Worm (Caenorhabditis elegans): ENCODE data around the gene fbxb-85.
A peak's percentile ranks its signal among the peaks of the same experiment; 100 is the strongest.

fbxb-85 gene

DNA sequence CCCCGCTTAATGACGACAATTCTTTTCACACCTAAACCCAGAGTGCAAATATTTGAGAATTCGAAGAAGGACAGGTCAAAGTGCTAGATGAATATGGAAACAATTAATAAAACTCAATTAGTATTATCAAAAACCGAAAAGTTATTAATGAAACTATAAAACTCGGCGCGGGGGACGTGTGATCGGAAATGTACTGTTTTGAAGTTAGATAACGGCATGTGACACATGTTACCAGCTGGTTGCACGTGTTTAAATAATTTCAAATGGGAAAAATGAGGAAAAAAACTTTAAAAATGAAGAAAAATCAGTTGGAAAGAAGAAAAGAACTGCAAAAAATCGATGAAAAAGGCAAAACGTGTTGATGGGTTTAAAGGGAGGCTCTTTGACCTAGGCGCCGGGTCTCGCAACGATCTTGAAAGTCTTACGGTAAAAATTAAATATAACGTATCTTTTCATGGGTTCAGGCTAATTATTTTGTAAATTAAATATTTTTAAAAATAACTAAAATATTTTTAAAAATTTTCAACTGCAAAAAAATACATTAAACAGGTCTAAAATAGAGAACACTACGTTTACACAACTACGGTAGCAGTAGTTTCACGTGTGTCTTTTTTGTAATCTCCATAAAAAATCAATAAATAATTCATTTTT lies 28.0 kb downstream of the fbxb-85 start:
- TF ChIP-seq elt-2 (tag; optimal IDR thresholded peaks at IDR 0.05) (peak; percentile 67), nhr-28 (tag; optimal IDR thresholded peaks at IDR 0.05) (no peak), pqm-1 (tag; optimal IDR thresholded peaks at IDR 0.05) (peak; percentile 68), pha-4 (tag; optimal IDR thresholded peaks at IDR 0.05) (peak; percentile 14), unc-39 (tag; optimal IDR thresholded peaks at IDR 0.05) (no peak)

DNA sequence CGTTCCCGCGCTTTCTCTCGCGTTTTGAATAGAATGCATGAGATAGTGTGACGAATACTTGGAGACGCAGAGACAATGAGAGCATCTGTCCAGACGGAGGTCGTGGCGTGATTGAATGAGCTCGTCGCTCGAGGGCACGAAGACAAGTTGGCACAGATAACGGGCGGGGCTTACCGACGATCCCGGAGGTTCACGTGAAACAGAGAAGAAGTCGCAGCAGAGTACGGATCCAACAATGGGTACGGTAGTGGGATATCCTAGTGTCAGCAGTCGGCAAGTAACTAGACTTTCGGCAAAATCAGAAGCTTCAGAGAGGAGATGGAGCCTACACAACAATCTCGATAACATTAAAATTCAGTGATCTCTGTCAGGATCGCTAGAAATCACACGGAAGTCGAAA lies 29.0 kb downstream of the fbxb-85 start:
- no peak for TF ChIP-seq ceh-82 (tag; optimal IDR thresholded peaks at IDR 0.05)
- TF ChIP-seq nhr-43 (tag; optimal IDR thresholded peaks at IDR 0.05; ENCODE audit: poor library complexity, severe bottlenecking), result no peak
- peak; percentile 29 for TF ChIP-seq lin-39 (tag; optimal IDR thresholded peaks at IDR 0.05)
- no peak for TF ChIP-seq elt-2 (tag; optimal IDR thresholded peaks at IDR 0.05)
- no peak for TF ChIP-seq nhr-23 (tag; optimal IDR thresholded peaks at IDR 0.05)
- TF ChIP-seq daf-12 (tag; optimal IDR thresholded peaks at IDR 0.05), result no peak
- TF ChIP-seq nfya-1 (tag; optimal IDR thresholded peaks at IDR 0.05; ENCODE audit: insufficient read depth), result peak; percentile 57
- TF ChIP-seq nhr-11 (tag; optimal IDR thresholded peaks at IDR 0.05), result peak; percentile 83
- no peak for TF ChIP-seq fkh-10 (GFP tag; optimal IDR thresholded peaks at IDR 0.05)
- no peak for TF ChIP-seq unc-39 (tag; optimal IDR thresholded peaks at IDR 0.05)
- no peak for TF ChIP-seq lin-15B (tag; optimal IDR thresholded peaks at IDR 0.05)
- no peak for TF ChIP-seq pha-4 (tag; optimal IDR thresholded peaks at IDR 0.05)
- no peak for TF ChIP-seq ztf-11 (tag; optimal IDR thresholded peaks at IDR 0.05)
- TF ChIP-seq ama-1 (optimal IDR thresholded peaks at IDR 0.05), result peak; percentile 7
- peak; percentile 5 for TF ChIP-seq egl-5 (tag; optimal IDR thresholded peaks at IDR 0.05)
- no peak for TF ChIP-seq R02D3.7 (tag; optimal IDR thresholded peaks at IDR 0.05)
- TF ChIP-seq tbx-2 (tag; optimal IDR thresholded peaks at IDR 0.05), result no peak
- TF ChIP-seq egl-27 (tag; optimal IDR thresholded peaks at IDR 0.05), result no peak
- TF ChIP-seq nhr-28 (tag; optimal IDR thresholded peaks at IDR 0.05), result no peak
- TF ChIP-seq nhr-76 (tag; optimal IDR thresholded peaks at IDR 0.05), result no peak
- no peak for TF ChIP-seq ceh-9 (tag; optimal IDR thresholded peaks at IDR 0.05)
- TF ChIP-seq ztf-4 (tag; optimal IDR thresholded peaks at IDR 0.05), result no peak
- no peak for TF ChIP-seq ceh-16 (tag; optimal IDR thresholded peaks at IDR 0.05)
- TF ChIP-seq elt-3 (tag; optimal IDR thresholded peaks at IDR 0.05), result no peak
- no peak for TF ChIP-seq eor-1 (tag; optimal IDR thresholded peaks at IDR 0.05)
- no peak for TF ChIP-seq jun-1 (tag; optimal IDR thresholded peaks at IDR 0.05)
- no peak for TF ChIP-seq nhr-12 (tag; optimal IDR thresholded peaks at IDR 0.05)
- TF ChIP-seq nhr-237 (tag; optimal IDR thresholded peaks at IDR 0.05), result no peak
- TF ChIP-seq elt-1 (tag; optimal IDR thresholded peaks at IDR 0.05), result no peak
- no peak for TF ChIP-seq snpc-4 (tag; optimal IDR thresholded peaks at IDR 0.05)
- TF ChIP-seq aly-2 (tag; optimal IDR thresholded peaks at IDR 0.05), result no peak
- no peak for TF ChIP-seq mml-1 (tag; optimal IDR thresholded peaks at IDR 0.05)
- no peak for TF ChIP-seq hmg-11 (tag; optimal IDR thresholded peaks at IDR 0.05)
- no peak for TF ChIP-seq ZK546.5 (tag; optimal IDR thresholded peaks at IDR 0.05)
- no peak for TF ChIP-seq lsy-12 (tag; optimal IDR thresholded peaks at IDR 0.05)
- TF ChIP-seq sea-2 (GFP tag; optimal IDR thresholded peaks at IDR 0.05), result no peak

DNA sequence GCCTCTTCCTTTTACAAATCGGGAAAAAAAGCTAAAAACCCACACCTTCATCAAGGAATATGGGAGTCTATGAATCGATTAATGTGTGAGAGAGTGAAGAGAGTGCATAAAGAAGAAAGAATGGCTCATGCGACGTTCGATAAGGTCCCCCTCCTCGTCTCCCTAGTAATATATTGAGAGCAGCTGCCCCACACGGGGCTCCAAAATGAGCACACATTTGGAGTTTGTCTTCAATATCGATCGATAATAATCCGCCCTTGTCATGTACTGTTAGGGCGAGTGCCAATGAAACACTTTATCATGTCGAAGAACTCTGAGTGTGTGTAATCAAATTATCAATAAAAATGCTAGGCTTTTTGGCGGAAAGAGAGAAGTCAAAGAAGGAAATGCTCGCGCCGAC lies 29.5 kb downstream of the fbxb-85 start:
- peak; percentile 22 for TF ChIP-seq ama-1 (optimal IDR thresholded peaks at IDR 0.05)
- TF ChIP-seq elt-2 (tag; optimal IDR thresholded peaks at IDR 0.05), result peak; percentile 50
- peak; percentile 34 for TF ChIP-seq pha-4 (tag; optimal IDR thresholded peaks at IDR 0.05)
- no peak for TF ChIP-seq mml-1 (tag; optimal IDR thresholded peaks at IDR 0.05)

DNA sequence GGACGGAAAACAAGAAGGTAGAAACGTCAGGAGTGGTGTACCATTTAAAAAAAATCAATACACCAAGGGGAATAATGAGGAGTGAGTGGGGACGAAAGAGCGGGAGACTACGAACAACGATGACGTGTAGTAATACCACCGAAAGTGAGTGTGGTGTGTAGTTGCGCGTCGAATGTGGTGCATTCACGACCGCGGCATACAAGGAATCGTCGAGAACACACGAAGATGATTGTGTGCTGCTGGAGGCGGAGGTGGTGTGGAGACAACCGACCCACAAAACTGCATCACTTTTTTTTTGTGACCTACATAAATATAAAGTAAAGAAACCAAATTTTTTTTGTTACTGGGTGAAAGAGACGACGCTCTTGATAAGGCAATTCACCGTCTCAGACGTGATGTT lies 30.4 kb downstream of the fbxb-85 start:
- TF ChIP-seq nhr-28 (tag; optimal IDR thresholded peaks at IDR 0.05) (no peak), ceh-28 (tag; optimal IDR thresholded peaks at IDR 0.05) (peak; percentile 33), lsy-12 (tag; optimal IDR thresholded peaks at IDR 0.05) (peak; percentile 66), ama-1 (optimal IDR thresholded peaks at IDR 0.05) (peak; percentile 50), nfya-1 (tag; optimal IDR thresholded peaks at IDR 0.05; ENCODE audit: insufficient read depth) (peak; percentile 75), ceh-16 (tag; optimal IDR thresholded peaks at IDR 0.05) (no peak), elt-2 (tag; optimal IDR thresholded peaks at IDR 0.05) (peak; percentile 58), hmg-11 (tag; optimal IDR thresholded peaks at IDR 0.05) (peak; percentile 58), pha-4 (tag; optimal IDR thresholded peaks at IDR 0.05) (peak; percentile 55), pqm-1 (tag; optimal IDR thresholded peaks at IDR 0.05) (peak; percentile 65), unc-39 (tag; optimal IDR thresholded peaks at IDR 0.05) (no peak), snpc-4 (tag; optimal IDR thresholded peaks at IDR 0.05) (peak; percentile 57), nhr-25 (tag; optimal IDR thresholded peaks at IDR 0.05) (peak; percentile 77), skn-1 (tag; optimal IDR thresholded peaks at IDR 0.05) (peak; percentile 57), fkh-10 (GFP tag; optimal IDR thresholded peaks at IDR 0.05) (no peak), ceh-9 (tag; optimal IDR thresholded peaks at IDR 0.05) (no peak), lin-39 (tag; optimal IDR thresholded peaks at IDR 0.05) (peak; percentile 70), jun-1 (tag; optimal IDR thresholded peaks at IDR 0.05) (peak; percentile 39), nhr-23 (tag; optimal IDR thresholded peaks at IDR 0.05) (peak; percentile 82), eor-1 (tag; optimal IDR thresholded peaks at IDR 0.05) (no peak), lin-15B (tag; optimal IDR thresholded peaks at IDR 0.05) (peak; percentile 60)
